Worm (Caenorhabditis elegans) whole organism, early embryonic: ENCODE results near the gene Y62E10A.23.

Source experiments
- ceh-13 ChIP-seq: fragments of 200-800 bp; sonication (Bioruptor generic); optimal IDR thresholded peaks from 2 replicates; lab custom pipeline; 2018; ENCODE audit warnings: mild to moderate bottlenecking, missing genetic modification characterization, missing compliant biosample characterization
- flt-1 ChIP-seq: fragments of 200-800 bp; sonication (Bioruptor generic); IDR thresholded peaks from 2 replicates; pipeline ENCODE4 v1.3.6; 2022; ENCODE audit warnings: missing genetic modification characterization, missing compliant biosample characterization

DNA sequence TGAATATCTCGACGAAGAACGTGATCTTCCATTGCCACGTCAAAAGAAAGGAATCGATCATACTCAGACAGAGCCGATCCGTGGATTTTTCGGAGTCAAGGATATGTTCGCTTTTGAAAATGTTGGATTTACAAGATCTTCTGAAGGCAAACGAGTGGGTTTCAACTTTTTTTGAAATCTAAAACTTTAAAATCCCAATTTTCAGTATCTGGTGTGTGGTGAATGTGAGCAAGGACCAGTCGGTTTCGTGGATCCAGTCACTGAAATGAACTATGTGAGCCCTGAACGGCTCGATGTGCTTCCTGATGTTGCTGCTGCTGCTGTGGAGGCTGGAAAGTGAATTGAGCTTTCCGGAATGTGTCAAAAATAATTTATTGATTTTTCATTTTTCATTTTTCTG lies 779 bp downstream of the Y62E10A.23 start, which contains the start of gene lsm-3:
- TF ChIP-seq flt-1 (GFP tag; lab: Robert Waterston, UW), result no peak
- TF ChIP-seq ceh-13 (GFP tag; lab: Kevin White, UChicago), result no peak
